Worm (Caenorhabditis elegans) whole organism, L1 larva: ENCODE measurements around the gene toh-1.

Experiments used
- efl-3 ChIP-seq: fragments of 200-800 bp; sonication (Bioruptor generic); optimal IDR thresholded peaks from 2 replicates; lab custom pipeline; 2018; ENCODE audit warnings: mild to moderate bottlenecking, missing genetic modification characterization, missing compliant biosample characterization
- mab-9 ChIP-seq: fragments of 200-800 bp; sonication (Bioruptor generic); IDR thresholded peaks from 2 replicates; pipeline ENCODE4 v1.3.6; 2022; ENCODE audit warnings: missing genetic modification reagents, missing genetic modification characterization, missing compliant biosample characterization
- unc-98 ChIP-seq: fragments of 200-800 bp; sonication (Bioruptor generic); IDR thresholded peaks from 2 replicates; pipeline ENCODE4 v1.3.6; 2022; ENCODE audit warnings: missing genetic modification characterization, missing compliant biosample characterization

ce11 chrIII:3774550-3774949 is 34.3 kb downstream of the toh-1 start:
- TF ChIP-seq efl-3 (no peak), mab-9 (GFP tag; lab: Robert Waterston, UW) (no peak), unc-98 (GFP tag; lab: Robert Waterston, UW) (no peak)
